Worm (Caenorhabditis elegans): ENCODE measurements around the gene pas-6.

ce11 chrV:5613109-5613508 lies 29.0 kb upstream of the pas-6 start, which contains the start of gene lrpc-1:
- TF ChIP-seq cog-1 (tag; optimal IDR thresholded peaks at IDR 0.05) (no peak), klf-2 (GFP tag; conservative IDR thresholded peaks at IDR 0.05) (no peak), ztf-29 (GFP tag; IDR thresholded peaks at IDR 0.05) (no peak), flt-1 (GFP tag; IDR thresholded peaks at IDR 0.05) (no peak), ztf-23 (GFP tag; IDR thresholded peaks at IDR 0.05) (0 out of 2 replicates have a peak, but pooled peaks have one; percentile 13), tab-1 (GFP tag; IDR thresholded peaks at IDR 0.05) (no peak), ref-1 (GFP tag; conservative IDR thresholded peaks at IDR 0.05) (no peak), T22C8.4 (GFP tag; IDR thresholded peaks at IDR 0.05) (no peak)
